Fruit fly (Drosophila melanogaster): ENCODE results near the gene tomb.

DNA sequence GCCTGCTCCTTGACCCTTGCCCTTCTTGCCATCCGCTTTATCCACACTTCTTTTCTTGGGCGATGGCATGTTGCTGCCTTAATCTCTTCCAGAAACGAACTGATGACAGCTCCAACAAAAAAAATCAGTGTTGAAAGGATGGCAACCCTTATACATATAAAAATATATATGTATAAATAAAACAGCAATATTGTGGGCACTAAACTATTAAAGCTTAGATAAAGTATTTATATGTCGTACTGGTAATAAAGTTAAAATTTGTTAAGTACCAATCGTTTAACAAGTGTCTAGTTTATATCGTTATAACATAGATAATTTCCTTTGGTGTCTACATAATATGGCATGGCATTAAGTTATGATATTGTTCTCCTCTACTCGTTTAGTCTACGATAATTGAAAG lies at the start of gene tomb:
- TF ChIP-seq CG33017 (tag; optimal IDR thresholded peaks at IDR 0.05) (no peak), CG7045 (GFP tag; optimal IDR thresholded peaks at IDR 0.05) (no peak), CG14711 (tag; optimal IDR thresholded peaks at IDR 0.05) (no peak), Mnt (GFP tag; optimal IDR thresholded peaks at IDR 0.05) (no peak), CG12768 (GFP tag; optimal IDR thresholded peaks at IDR 0.05) (no peak), Clk (GFP tag; optimal IDR thresholded peaks at IDR 0.05) (no peak), toe (GFP tag; optimal IDR thresholded peaks at IDR 0.05) (no peak), ovo (GFP tag; optimal IDR thresholded peaks at IDR 0.05) (no peak), Hr96 (GFP tag; optimal IDR thresholded peaks at IDR 0.05) (no peak), CG1620 (GFP tag; optimal IDR thresholded peaks at IDR 0.05) (no peak), tj (GFP tag; optimal IDR thresholded peaks at IDR 0.05) (no peak)

All from whole organism, adult.